Fruit fly (Drosophila melanogaster) whole organism, embryonic: ENCODE measurements around the gene CG8097.

Source experiments
- Ada2b ChIP-seq: fragments of 200-800 bp; sonication (Bioruptor generic); IDR thresholded peaks from 2 replicates; pipeline ENCODE4 v1.3.6; 2022; ENCODE audit warnings: missing biosample characterization, missing genetic modification characterization
- BEAF-32 ChIP-seq: fragments of 200-800 bp; sonication (Bioruptor generic); optimal IDR thresholded peaks from 3 replicates; lab custom pipeline; 2017; ENCODE audit warnings: missing biosample characterization, missing genetic modification characterization, mild to moderate bottlenecking, moderate library complexity, missing genetic modification reagents
- Bdp1 ChIP-seq: fragments of 200-800 bp; sonication (Bioruptor generic); optimal IDR thresholded peaks from 3 replicates; lab custom pipeline; 2016; ENCODE audit warnings: missing biosample characterization, missing genetic modification characterization
- BtbVII ChIP-seq: fragments of 200-800 bp; sonication (Bioruptor generic); optimal IDR thresholded peaks from 3 replicates; lab custom pipeline; 2017; ENCODE audit warnings: missing biosample characterization, mild to moderate bottlenecking, missing genetic modification characterization
- Bteb2 ChIP-seq: fragments of 200-800 bp; sonication (Bioruptor generic); optimal IDR thresholded peaks from 2 replicates; lab custom pipeline; 2016; ENCODE audit warnings: missing biosample characterization, missing genetic modification characterization
- CG10654 ChIP-seq: fragments of 200-800 bp; sonication (Bioruptor generic); optimal IDR thresholded peaks from 2 replicates; lab custom pipeline; 2016; ENCODE audit warnings: missing biosample characterization, missing genetic modification characterization
- CG10979 ChIP-seq: fragments of 200-800 bp; sonication (Bioruptor generic); optimal IDR thresholded peaks from 2 replicates; lab custom pipeline; 2018; ENCODE audit warnings: missing biosample characterization, mild to moderate bottlenecking, missing genetic modification characterization, moderate library complexity
- CG11695 ChIP-seq: fragments of 200-800 bp; sonication (Bioruptor generic); IDR thresholded peaks from 3 replicates; pipeline ENCODE4 v1.3.6; 2022; ENCODE audit warnings: missing biosample characterization, missing genetic modification characterization
- CG12155 ChIP-seq: fragments of 200-800 bp; sonication (Bioruptor generic); optimal IDR thresholded peaks from 3 replicates; lab custom pipeline; 2016; ENCODE audit warnings: missing biosample characterization, missing genetic modification characterization
- CG12236 ChIP-seq: fragments of 200-800 bp; sonication (Bioruptor generic); optimal IDR thresholded peaks from 2 replicates; lab custom pipeline; 2016; ENCODE audit warnings: missing biosample characterization, missing genetic modification characterization
- CG12659 ChIP-seq: fragments of 200-800 bp; sonication (Bioruptor generic); optimal IDR thresholded peaks from 3 replicates; lab custom pipeline; 2017; ENCODE audit warnings: mild to moderate bottlenecking, missing biosample characterization, missing genetic modification reagents, missing genetic modification characterization
- CG13296 ChIP-seq: fragments of 200-800 bp; sonication (Bioruptor generic); optimal IDR thresholded peaks from 3 replicates; lab custom pipeline; 2018; ENCODE audit warnings: missing biosample characterization, mild to moderate bottlenecking, missing genetic modification characterization
- CG14667 ChIP-seq: fragments of 200-800 bp; sonication (Bioruptor generic); IDR thresholded peaks from 2 replicates; pipeline ENCODE4 v1.3.6; 2022; ENCODE audit warnings: missing biosample characterization, missing genetic modification characterization
- CG15073 ChIP-seq: fragments of 200-800 bp; sonication (Bioruptor generic); optimal IDR thresholded peaks from 2 replicates; lab custom pipeline; 2016; ENCODE audit warnings: missing biosample characterization, missing genetic modification characterization
- CG1832 ChIP-seq: fragments of 200-800 bp; sonication (Bioruptor generic); optimal IDR thresholded peaks from 2 replicates; lab custom pipeline; 2017; ENCODE audit warnings: missing biosample characterization, mild to moderate bottlenecking, missing genetic modification characterization, inconsistent platforms
- CG2889 ChIP-seq: fragments of 200-800 bp; sonication (Bioruptor generic); IDR thresholded peaks from 3 replicates; pipeline ENCODE4 v1.3.6; 2022; ENCODE audit warnings: missing biosample characterization, missing genetic modification characterization
- CG31224 ChIP-seq: fragments of 200-800 bp; sonication (Bioruptor generic); IDR thresholded peaks from 2 replicates; pipeline ENCODE4 v1.3.6; 2022; ENCODE audit warnings: missing biosample characterization, missing genetic modification characterization
- CG3163 ChIP-seq: fragments of 200-800 bp; sonication (Bioruptor generic); optimal IDR thresholded peaks from 3 replicates; lab custom pipeline; 2016; ENCODE audit warnings: missing biosample characterization, missing genetic modification characterization
- CG3407 ChIP-seq: fragments of 200-800 bp; sonication (Bioruptor generic); optimal IDR thresholded peaks from 2 replicates; lab custom pipeline; 2018; ENCODE audit warnings: missing biosample characterization, mild to moderate bottlenecking, missing genetic modification characterization
- CG34224 ChIP-seq: fragments of 200-800 bp; sonication (Bioruptor generic); IDR thresholded peaks from 3 replicates; pipeline ENCODE4 v1.3.6; 2022; ENCODE audit warnings: missing biosample characterization, missing genetic modification characterization; ENCODE audit not compliant: partially characterized antibody
- CG4404 ChIP-seq: fragments of 200-800 bp; sonication (Bioruptor generic); IDR thresholded peaks from 2 replicates; pipeline ENCODE4 v1.3.6; 2022; ENCODE audit warnings: missing biosample characterization, missing genetic modification characterization
- CG4820 ChIP-seq: fragments of 200-800 bp; sonication (Bioruptor generic); optimal IDR thresholded peaks from 3 replicates; lab custom pipeline; 2016; ENCODE audit warnings: missing biosample characterization, missing genetic modification characterization
- CG8924 ChIP-seq: fragments of 200-800 bp; optimal IDR thresholded peaks from 3 replicates; lab custom pipeline; 2019; ENCODE audit warnings: missing biosample characterization, mild to moderate bottlenecking, missing genetic modification characterization, moderate library complexity
- CG9797 ChIP-seq: fragments of 200-800 bp; sonication (Bioruptor generic); optimal IDR thresholded peaks from 3 replicates; lab custom pipeline; 2018; ENCODE audit warnings: missing biosample characterization, mild to moderate bottlenecking, missing genetic modification characterization
- CG9817 ChIP-seq: fragments of 200-800 bp; sonication (Bioruptor generic); optimal IDR thresholded peaks from 2 replicates; lab custom pipeline; 2018; ENCODE audit warnings: missing biosample characterization, mild to moderate bottlenecking, missing genetic modification characterization, moderate library complexity
- D19B ChIP-seq: fragments of 200-800 bp; sonication (Bioruptor generic); optimal IDR thresholded peaks from 2 replicates; lab custom pipeline; 2017; ENCODE audit warnings: missing biosample characterization, mild to moderate bottlenecking, missing genetic modification characterization
- Dll ChIP-seq: fragments of 200-800 bp; sonication (Bioruptor generic); IDR thresholded peaks from 4 replicates; pipeline ENCODE4 v1.3.6; 2022; ENCODE audit warnings: missing biosample characterization, missing genetic modification characterization; ENCODE audit not compliant: partially characterized antibody
- Fer2 ChIP-seq: fragments of 200-800 bp; sonication (Bioruptor generic); optimal IDR thresholded peaks from 2 replicates; lab custom pipeline; 2018; ENCODE audit warnings: missing biosample characterization, mild to moderate bottlenecking, missing genetic modification characterization, moderate library complexity
- HHEX ChIP-seq: fragments of 200-800 bp; sonication (Bioruptor generic); optimal IDR thresholded peaks from 3 replicates; lab custom pipeline; 2017; ENCODE audit warnings: missing biosample characterization, mild to moderate bottlenecking, missing genetic modification characterization, missing genetic modification reagents
- HmgD ChIP-seq: fragments of 200-800 bp; sonication (Bioruptor generic); optimal IDR thresholded peaks from 3 replicates; lab custom pipeline; 2016; ENCODE audit warnings: missing biosample characterization, missing genetic modification characterization
- Hmr ChIP-seq: fragments of 200-800 bp; sonication (Bioruptor generic); optimal IDR thresholded peaks from 3 replicates; lab custom pipeline; 2017; ENCODE audit warnings: mild to moderate bottlenecking, missing biosample characterization, missing genetic modification reagents, missing genetic modification characterization
- Hr3 ChIP-seq: fragments of 200-800 bp; sonication (Bioruptor generic); optimal IDR thresholded peaks from 3 replicates; lab custom pipeline; 2016; ENCODE audit warnings: missing biosample characterization, missing genetic modification characterization
- Lpt ChIP-seq: fragments of >200 bp; optimal IDR thresholded peaks from 2 replicates; lab custom pipeline; 2018; ENCODE audit warnings: missing biosample characterization, missing genetic modification characterization
- MTF-1 ChIP-seq: fragments of 200-800 bp; sonication (Bioruptor generic); optimal IDR thresholded peaks from 2 replicates; lab custom pipeline; 2018; ENCODE audit warnings: missing biosample characterization, mild to moderate bottlenecking, missing genetic modification characterization, borderline replicate concordance
- Trl ChIP-seq, 3 experiments: fragments of >200 bp in 2 of 3; fragments of 200-800 bp in 1 of 3; sonication (Bioruptor generic) in 1 of 3; optimal IDR thresholded peaks; 2 replicates in 1 of 3; 3 replicates in 2 of 3; lab custom pipeline; 2016 to 2017; ENCODE audit warnings: missing biosample characterization in 1 of 3, missing genetic modification characterization in 1 of 3
- ab ChIP-seq: fragments of 200-800 bp; sonication (Bioruptor generic); optimal IDR thresholded peaks from 2 replicates; lab custom pipeline; 2016; ENCODE audit warnings: missing biosample characterization, missing genetic modification characterization
- abd-A ChIP-seq: fragments of 200-800 bp; sonication (Bioruptor generic); optimal IDR thresholded peaks from 3 replicates; lab custom pipeline; 2019; ENCODE audit warnings: missing biosample characterization, mild to moderate bottlenecking, missing genetic modification characterization, moderate library complexity
- bab2 ChIP-seq: fragments of 200-800 bp; sonication (Bioruptor generic); optimal IDR thresholded peaks from 2 replicates; lab custom pipeline; 2016; ENCODE audit warnings: missing biosample characterization, missing genetic modification characterization
- caup ChIP-seq: fragments of 200-800 bp; sonication (Bioruptor generic); optimal IDR thresholded peaks from 3 replicates; lab custom pipeline; 2017; ENCODE audit warnings: missing biosample characterization, mild to moderate bottlenecking, missing genetic modification characterization, moderate library complexity; ENCODE audit not compliant: severe bottlenecking
- danr ChIP-seq: fragments of 200-800 bp; sonication (Bioruptor generic); IDR thresholded peaks from 2 replicates; pipeline ENCODE4 v1.3.6; 2022; ENCODE audit warnings: missing biosample characterization, missing genetic modification characterization
- h ChIP-seq: fragments of >200 bp; optimal IDR thresholded peaks from 2 replicates; lab custom pipeline; 2017
- hth ChIP-seq: fragments of >200 bp; optimal IDR thresholded peaks from 2 replicates; lab custom pipeline; 2017; ENCODE audit warnings: inconsistent platforms
- org-1 ChIP-seq: fragments of 200-800 bp; sonication (Bioruptor generic); optimal IDR thresholded peaks from 2 replicates; lab custom pipeline; 2017; ENCODE audit warnings: missing biosample characterization, missing genetic modification characterization
- pfk ChIP-seq: fragments of 200-800 bp; sonication (Bioruptor generic); optimal IDR thresholded peaks from 2 replicates; lab custom pipeline; 2018; ENCODE audit warnings: missing biosample characterization, mild to moderate bottlenecking, missing genetic modification characterization, moderate library complexity
- ro ChIP-seq: fragments of 200-800 bp; sonication (Bioruptor generic); IDR thresholded peaks from 2 replicates; pipeline ENCODE4 v1.3.6; 2022; ENCODE audit warnings: missing biosample characterization, missing genetic modification characterization
- run ChIP-seq: fragments of 200-800 bp; sonication (Bioruptor generic); optimal IDR thresholded peaks from 3 replicates; lab custom pipeline; 2018; ENCODE audit warnings: missing biosample characterization, mild to moderate bottlenecking, missing genetic modification characterization
- schlank ChIP-seq: fragments of 200-800 bp; sonication (Bioruptor generic); optimal IDR thresholded peaks from 2 replicates; lab custom pipeline; 2018; ENCODE audit warnings: missing biosample characterization, mild to moderate bottlenecking, missing genetic modification characterization
- slbo ChIP-seq: fragments of 200-800 bp; sonication (Bioruptor generic); IDR thresholded peaks from 2 replicates; pipeline ENCODE4 v1.3.6; 2022; ENCODE audit warnings: missing biosample characterization, missing genetic modification characterization
- tio ChIP-seq: fragments of 200-800 bp; sonication (Bioruptor generic); optimal IDR thresholded peaks from 2 replicates; lab custom pipeline; 2017; ENCODE audit warnings: missing biosample characterization, missing genetic modification characterization, inconsistent platforms
- vfl ChIP-seq: fragments of 200-800 bp; sonication (Bioruptor generic); optimal IDR thresholded peaks from 2 replicates; lab custom pipeline; 2016; ENCODE audit warnings: missing biosample characterization, missing genetic modification characterization
- zf30C ChIP-seq: fragments of 200-800 bp; sonication (Bioruptor generic); optimal IDR thresholded peaks from 3 replicates; lab custom pipeline; 2018; ENCODE audit warnings: missing biosample characterization, mild to moderate bottlenecking, missing genetic modification characterization

The CG8097 gene

DNA sequence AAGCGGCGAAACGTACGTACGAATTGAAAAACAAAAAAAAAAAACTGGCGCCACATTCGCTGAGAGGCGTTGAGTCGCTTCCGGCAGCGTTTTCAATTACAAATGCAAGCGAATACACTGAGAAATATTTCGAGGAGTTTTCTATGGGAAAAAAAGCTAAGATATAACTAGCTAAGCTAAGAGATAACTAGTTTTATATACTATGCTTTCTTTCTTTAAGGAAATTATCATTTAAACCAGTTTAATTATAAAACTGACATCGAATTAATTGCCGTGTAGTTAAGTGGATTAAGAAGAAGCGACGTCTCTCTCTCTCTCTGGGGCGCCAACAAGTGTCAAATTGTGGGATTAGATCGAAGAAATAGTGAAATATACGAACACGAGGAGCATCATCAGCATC is 32.5 kb downstream of the CG8097 start (continued):
- TF ChIP-seq CG34224 (GFP tag; lab: Robert Waterston, UW) (no peak), Fer2 (no peak), CG4404 (GFP tag; lab: Robert Waterston, UW) (no peak), CG8924 (tag; lab: Kevin White, UChicago) (peak; percentile 63), CG15073 (GFP tag; lab: Kevin White, UChicago) (no peak), Hmr (GFP tag; lab: Kevin White, UChicago) (peak; percentile 11), pfk (no peak), hth (lab: Kevin White, UChicago) (no peak), danr (GFP tag; lab: Robert Waterston, UW) (no peak), Bteb2 (peak; percentile 25), CG12236 (GFP tag; lab: Kevin White, UChicago) (no peak), Trl (optimal IDR thresholded peaks at IDR 0.05; lab: Kevin White, UChicago) (no peak), Trl (GFP tag; optimal IDR thresholded peaks at IDR 0.05; lab: Kevin White, UChicago) (peak; percentile 19), CG1832 (GFP tag; lab: Kevin White, UChicago) (no peak), abd-A (tag; lab: Kevin White, UChicago) (no peak), schlank (tag; lab: Kevin White, UChicago) (no peak), run (tag; lab: Kevin White, UChicago) (peak; percentile 3), zf30C (GFP tag; lab: Kevin White, UChicago) (no peak), HHEX (GFP tag; lab: Kevin White, UChicago) (peak; percentile 2), org-1 (GFP tag; lab: Kevin White, UChicago) (peak; percentile 26), h (lab: Kevin White, UChicago) (no peak), CG31224 (GFP tag; lab: Robert Waterston, UW) (no peak), CG3163 (GFP tag; lab: Kevin White, UChicago) (no peak), ab (GFP tag; lab: Kevin White, UChicago) (no peak), CG11695 (GFP tag; lab: Robert Waterston, UW) (peak; percentile 58; the same call in 1 of the 3 replicates), Lpt (GFP tag; lab: Kevin White, UChicago) (no peak), bab2 (peak; percentile 30), BtbVII (GFP tag; lab: Kevin White, UChicago) (peak; percentile 20), CG13296 (peak; percentile 2), Dll (no peak), CG3407 (GFP tag; lab: Kevin White, UChicago) (peak; percentile 27), CG9797 (no peak), HmgD (GFP tag; lab: Kevin White, UChicago) (no peak), Ada2b (GFP tag; lab: Robert Waterston, UW) (no peak), CG12659 (GFP tag; lab: Kevin White, UChicago) (peak; percentile 46), CG10654 (GFP tag; lab: Kevin White, UChicago) (peak; percentile 41), CG2889 (GFP tag; lab: Robert Waterston, UW) (no peak), tio (peak; percentile 17), slbo (GFP tag; lab: Robert Waterston, UW) (peak; percentile 44; the same call in 1 of the 2 replicates), Bdp1 (no peak), CG9817 (tag; lab: Kevin White, UChicago) (peak; percentile 38), caup (GFP tag; lab: Kevin White, UChicago) (no peak), BEAF-32 (GFP tag; lab: Kevin White, UChicago) (no peak), ro (no peak), CG12155 (GFP tag; lab: Kevin White, UChicago) (peak; percentile 30), MTF-1 (GFP tag; lab: Kevin White, UChicago) (peak; percentile 4), CG10979 (peak; percentile 73), CG4820 (peak; percentile 61), CG14667 (GFP tag; lab: Robert Waterston, UW) (no peak), Hr3 (GFP tag; lab: Kevin White, UChicago) (peak; percentile 53), vfl (GFP tag; lab: Kevin White, UChicago) (no peak), D19B (GFP tag; lab: Kevin White, UChicago) (no peak)
